Fruit fly (Drosophila melanogaster) whole organism, embryonic: Measurements from ENCODE around the gene eIF4E5.
A peak's percentile ranks its signal among the peaks of the same experiment; 100 is the strongest.

Source experiments
- CG10147 ChIP-seq: fragments of 200-800 bp; sonication (Bioruptor generic); optimal IDR thresholded peaks from 2 replicates; lab custom pipeline; 2019; ENCODE audit warnings: missing biosample characterization, mild to moderate bottlenecking, missing genetic modification characterization, moderate library complexity
- CG10321 ChIP-seq: fragments of 200-800 bp; sonication (Bioruptor generic); IDR thresholded peaks from 2 replicates; pipeline ENCODE4 v1.3.6; 2022; ENCODE audit warnings: missing biosample characterization, missing genetic modification characterization
- CG11723 ChIP-seq: fragments of 200-800 bp; sonication (Bioruptor generic); optimal IDR thresholded peaks from 2 replicates; lab custom pipeline; 2017; ENCODE audit warnings: missing biosample characterization, mild to moderate bottlenecking, missing genetic modification characterization
- CG1233 ChIP-seq: fragments of 200-800 bp; sonication (Bioruptor generic); optimal IDR thresholded peaks from 4 replicates; lab custom pipeline; 2018; ENCODE audit warnings: missing biosample characterization, mild to moderate bottlenecking, missing genetic modification characterization
- CG13296 ChIP-seq: fragments of 200-800 bp; sonication (Bioruptor generic); optimal IDR thresholded peaks from 3 replicates; lab custom pipeline; 2018; ENCODE audit warnings: missing biosample characterization, mild to moderate bottlenecking, missing genetic modification characterization
- CG15479 ChIP-seq: fragments of 200-800 bp; sonication (Bioruptor generic); optimal IDR thresholded peaks from 3 replicates; lab custom pipeline; 2019; ENCODE audit warnings: missing biosample characterization, mild to moderate bottlenecking, missing genetic modification characterization, moderate library complexity
- CG15601 ChIP-seq: fragments of 200-800 bp; sonication (Bioruptor generic); optimal IDR thresholded peaks from 3 replicates; lab custom pipeline; 2019; ENCODE audit warnings: missing biosample characterization, mild to moderate bottlenecking, missing genetic modification characterization, moderate library complexity
- CG16779 ChIP-seq: fragments of 200-800 bp; sonication (Bioruptor generic); IDR thresholded peaks from 2 replicates; pipeline ENCODE4 v1.3.6; 2022; ENCODE audit warnings: missing biosample characterization, missing genetic modification characterization
- CG17612 ChIP-seq: fragments of 200-800 bp; sonication (Bioruptor generic); IDR thresholded peaks from 2 replicates; pipeline ENCODE4 v1.3.6; 2022; ENCODE audit warnings: missing biosample characterization, missing genetic modification characterization
- CG2116 ChIP-seq: fragments of 200-800 bp; sonication (Bioruptor generic); optimal IDR thresholded peaks from 3 replicates; lab custom pipeline; 2018; ENCODE audit warnings: missing biosample characterization, mild to moderate bottlenecking, missing genetic modification characterization
- CG2875 ChIP-seq: fragments of 200-800 bp; sonication (Bioruptor generic); optimal IDR thresholded peaks from 2 replicates; lab custom pipeline; 2017; ENCODE audit warnings: missing biosample characterization, mild to moderate bottlenecking, missing genetic modification characterization, missing genetic modification reagents
- CG32767 ChIP-seq: fragments of 200-800 bp; sonication (Bioruptor generic); IDR thresholded peaks from 2 replicates; pipeline ENCODE4 v1.3.6; 2022; ENCODE audit warnings: missing biosample characterization, missing genetic modification characterization
- CG34422 ChIP-seq: fragments of 200-800 bp; sonication (Bioruptor generic); IDR thresholded peaks from 3 replicates; pipeline ENCODE4 v1.3.6; 2022; ENCODE audit warnings: missing biosample characterization, missing genetic modification characterization
- CG3847 ChIP-seq: fragments of 200-800 bp; sonication (Bioruptor generic); IDR thresholded peaks from 2 replicates; pipeline ENCODE4 v1.3.6; 2022; ENCODE audit warnings: missing biosample characterization, missing genetic modification characterization
- CG6791 ChIP-seq: fragments of 200-800 bp; sonication (Bioruptor generic); IDR thresholded peaks from 3 replicates; pipeline ENCODE4 v1.3.6; 2022; ENCODE audit warnings: missing biosample characterization, missing genetic modification characterization; ENCODE audit not compliant: partially characterized antibody
- CG7556 ChIP-seq: fragments of 200-800 bp; sonication (Bioruptor generic); optimal IDR thresholded peaks from 2 replicates; lab custom pipeline; 2017; ENCODE audit warnings: missing biosample characterization, mild to moderate bottlenecking, missing genetic modification characterization
- CG7928 ChIP-seq: fragments of 200-800 bp; sonication (Bioruptor generic); optimal IDR thresholded peaks from 2 replicates; lab custom pipeline; 2017; ENCODE audit warnings: missing biosample characterization, mild to moderate bottlenecking, missing genetic modification characterization
- CG8944 ChIP-seq: fragments of 200-800 bp; sonication (Bioruptor generic); optimal IDR thresholded peaks from 3 replicates; lab custom pipeline; 2016; ENCODE audit warnings: missing biosample characterization, missing genetic modification characterization
- CrebB ChIP-seq: fragments of 200-800 bp; sonication (Bioruptor generic); optimal IDR thresholded peaks from 3 replicates; lab custom pipeline; 2018; ENCODE audit warnings: missing biosample characterization, mild to moderate bottlenecking, missing genetic modification characterization
- Dad ChIP-seq: fragments of 200-800 bp; sonication (Bioruptor generic); optimal IDR thresholded peaks from 3 replicates; lab custom pipeline; 2016; ENCODE audit warnings: missing biosample characterization, missing genetic modification characterization
- Doc2 ChIP-seq: fragments of 200-800 bp; sonication (Bioruptor generic); IDR thresholded peaks from 2 replicates; pipeline ENCODE4 v1.3.6; 2022; ENCODE audit warnings: missing biosample characterization, missing genetic modification characterization
- Doc3 ChIP-seq: fragments of 200-800 bp; sonication (Bioruptor generic); IDR thresholded peaks from 3 replicates; pipeline ENCODE4 v1.3.6; 2022; ENCODE audit warnings: missing biosample characterization, missing genetic modification characterization; ENCODE audit not compliant: partially characterized antibody
- Eip74EF ChIP-seq, 2 experiments: fragments of 200-800 bp in 1 of 2; fragments of >200 bp in 1 of 2; sonication (Bioruptor generic) in 1 of 2; optimal IDR thresholded peaks; 2 replicates each; lab custom pipeline; 2017 to 2019; ENCODE audit warnings: missing biosample characterization in 2 of 2, missing genetic modification characterization in 2 of 2, mild to moderate bottlenecking in 1 of 2, moderate library complexity in 1 of 2
- Fer1 ChIP-seq: fragments of 200-800 bp; sonication (Bioruptor generic); optimal IDR thresholded peaks from 2 replicates; lab custom pipeline; 2017; ENCODE audit warnings: missing biosample characterization, mild to moderate bottlenecking, missing genetic modification characterization
- Hand ChIP-seq: fragments of 200-800 bp; sonication (Bioruptor generic); optimal IDR thresholded peaks from 2 replicates; lab custom pipeline; 2017; ENCODE audit warnings: mild to moderate bottlenecking, missing biosample characterization, missing genetic modification reagents, missing genetic modification characterization
- Hmr ChIP-seq: fragments of 200-800 bp; sonication (Bioruptor generic); optimal IDR thresholded peaks from 3 replicates; lab custom pipeline; 2017; ENCODE audit warnings: mild to moderate bottlenecking, missing biosample characterization, missing genetic modification reagents, missing genetic modification characterization
- Hr3 ChIP-seq: fragments of 200-800 bp; sonication (Bioruptor generic); optimal IDR thresholded peaks from 3 replicates; lab custom pipeline; 2016; ENCODE audit warnings: missing biosample characterization, missing genetic modification characterization
- Hr78 ChIP-seq, 2 experiments: fragments of 200-800 bp in 1 of 2; fragments of >200 bp in 1 of 2; sonication (Bioruptor generic) in 1 of 2; optimal IDR thresholded peaks; 2 replicates each; lab custom pipeline; 2017 to 2019; ENCODE audit warnings: missing biosample characterization in 2 of 2, missing genetic modification characterization in 2 of 2, mild to moderate bottlenecking in 1 of 2, moderate library complexity in 1 of 2
- Lim3 ChIP-seq: fragments of 200-800 bp; sonication (Bioruptor generic); IDR thresholded peaks from 2 replicates; pipeline ENCODE4 v1.3.6; 2022; ENCODE audit warnings: missing biosample characterization, missing genetic modification characterization
- NC2α ChIP-seq: fragments of 200-800 bp; sonication (Bioruptor generic); optimal IDR thresholded peaks from 2 replicates; lab custom pipeline; 2016; ENCODE audit warnings: missing biosample characterization, missing genetic modification characterization
- Side ChIP-seq: fragments of 200-800 bp; sonication (Bioruptor generic); optimal IDR thresholded peaks from 2 replicates; lab custom pipeline; 2016; ENCODE audit warnings: missing biosample characterization, missing genetic modification characterization
- Sox100B ChIP-seq: fragments of 200-800 bp; sonication (Bioruptor generic); optimal IDR thresholded peaks from 3 replicates; lab custom pipeline; 2018; ENCODE audit warnings: missing biosample characterization, mild to moderate bottlenecking, missing genetic modification characterization
- Stat92E ChIP-seq, 3 experiments: fragments of >200 bp in 2 of 3; fragments of 200-800 bp in 1 of 3; sonication (Bioruptor generic) in 1 of 3; optimal IDR thresholded peaks; 2 replicates each; lab custom pipeline; 2017 to 2019; ENCODE audit warnings: missing biosample characterization in 3 of 3, missing genetic modification characterization in 3 of 3, mild to moderate bottlenecking in 1 of 3, moderate library complexity in 1 of 3
- ash1 ChIP-seq: fragments of 200-800 bp; sonication (Bioruptor generic); optimal IDR thresholded peaks from 2 replicates; lab custom pipeline; 2018; ENCODE audit warnings: missing biosample characterization, mild to moderate bottlenecking, missing genetic modification characterization
- bab2 ChIP-seq: fragments of 200-800 bp; sonication (Bioruptor generic); optimal IDR thresholded peaks from 2 replicates; lab custom pipeline; 2016; ENCODE audit warnings: missing biosample characterization, missing genetic modification characterization
- bcd ChIP-seq: fragments of 200-800 bp; sonication (Bioruptor generic); optimal IDR thresholded peaks from 2 replicates; lab custom pipeline; 2017; ENCODE audit warnings: missing biosample characterization, mild to moderate bottlenecking, missing genetic modification characterization
- ems ChIP-seq: fragments of 200-800 bp; sonication (Bioruptor generic); optimal IDR thresholded peaks from 3 replicates; lab custom pipeline; 2016; ENCODE audit warnings: missing biosample characterization, missing genetic modification characterization
- esg ChIP-seq: fragments of 200-800 bp; sonication (Bioruptor generic); conservative IDR thresholded peaks from 2 replicates; pipeline ENCODE4 v1.3.6; 2022; ENCODE audit warnings: missing biosample characterization, missing genetic modification characterization
- fd64A ChIP-seq: fragments of 200-800 bp; sonication (Bioruptor generic); optimal IDR thresholded peaks from 3 replicates; lab custom pipeline; 2018; ENCODE audit warnings: missing biosample characterization, mild to moderate bottlenecking, missing genetic modification characterization
- ken ChIP-seq: fragments of 200-800 bp; sonication (Bioruptor generic); IDR thresholded peaks from 3 replicates; pipeline ENCODE4 v1.3.6; 2022; ENCODE audit warnings: missing biosample characterization, missing genetic modification characterization
- pho ChIP-seq: fragments of 200-800 bp; sonication (Bioruptor generic); optimal IDR thresholded peaks from 2 replicates; lab custom pipeline; 2016; ENCODE audit warnings: missing biosample characterization, missing genetic modification characterization
- ranshi ChIP-seq: fragments of 200-800 bp; sonication (Bioruptor generic); IDR thresholded peaks from 2 replicates; pipeline ENCODE4 v1.3.6; 2022; ENCODE audit warnings: missing biosample characterization, missing genetic modification characterization
- sens ChIP-seq: fragments of 200-800 bp; sonication (Bioruptor generic); peaks from one replicate; lab custom pipeline; 2016; ENCODE audit warnings: missing biosample characterization, missing genetic modification characterization
- sens-2 ChIP-seq: fragments of 200-800 bp; sonication (Bioruptor generic); IDR thresholded peaks from 2 replicates; pipeline ENCODE4 v1.3.6; 2022; ENCODE audit warnings: missing biosample characterization, missing genetic modification characterization
- sim ChIP-seq: fragments of 200-800 bp; sonication (Bioruptor generic); IDR thresholded peaks from 2 replicates; pipeline ENCODE4 v1.3.6; 2022; ENCODE audit warnings: missing biosample characterization, missing genetic modification characterization
- so ChIP-seq: fragments of 200-800 bp; sonication (Bioruptor generic); IDR thresholded peaks from 3 replicates; pipeline ENCODE4 v1.3.6; 2022; ENCODE audit warnings: missing biosample characterization, missing genetic modification characterization
- sr ChIP-seq: fragments of 200-800 bp; sonication (Bioruptor generic); IDR thresholded peaks from 3 replicates; pipeline ENCODE4 v1.3.6; 2022; ENCODE audit warnings: missing biosample characterization, missing genetic modification characterization
- ssp ChIP-seq: fragments of 200-800 bp; sonication (Bioruptor generic); IDR thresholded peaks from 2 replicates; pipeline ENCODE4 v1.3.6; 2022; ENCODE audit warnings: missing biosample characterization, missing genetic modification characterization
- sug ChIP-seq: fragments of 200-800 bp; optimal IDR thresholded peaks from 2 replicates; lab custom pipeline; 2019; ENCODE audit warnings: missing biosample characterization, mild to moderate bottlenecking, missing genetic modification characterization, moderate library complexity

The eIF4E5 gene

DNA sequence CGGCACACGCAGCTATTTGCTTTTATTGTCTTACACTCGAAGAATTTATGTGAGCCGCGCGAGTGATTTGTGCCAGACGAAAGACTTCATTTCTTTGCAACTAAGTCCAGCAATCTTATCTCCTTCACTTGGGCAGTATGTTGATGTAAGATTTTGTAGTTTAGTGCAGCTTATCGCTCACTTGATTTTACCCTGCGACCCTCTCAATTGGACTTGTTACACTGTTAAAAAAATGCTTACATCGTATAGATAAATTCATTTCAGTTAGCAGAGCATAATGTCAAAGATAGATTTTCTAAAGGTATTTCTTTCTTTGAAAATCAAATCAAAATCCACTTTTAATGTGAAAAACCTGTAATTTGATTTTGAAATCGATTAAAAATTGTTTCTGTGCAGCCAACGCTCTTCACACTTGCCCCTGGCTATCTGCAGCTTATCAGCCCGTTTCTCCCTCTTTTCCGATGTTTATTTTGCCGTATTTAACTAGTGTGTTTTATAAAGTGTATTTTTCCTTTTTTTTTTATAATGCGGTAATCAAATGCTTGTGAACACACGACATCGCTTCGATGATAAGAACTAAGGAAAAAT, 43.8 kb upstream of the eIF4E5 start (continued):
- TF ChIP-seq CG1233 (GFP tag; lab: Kevin White, UChicago) (peak; percentile 66), CG7556 (GFP tag; lab: Kevin White, UChicago) (peak; percentile 90), CrebB (peak; percentile 80), ssp (peak; percentile 68; the same call in 1 of the 2 replicates), sug (tag; lab: Kevin White, UChicago) (peak; percentile 84), Dad (GFP tag; lab: Kevin White, UChicago) (peak; percentile 84), Sox100B (peak; percentile 87), ash1 (peak; percentile 61), Side (peak; percentile 91), sens (GFP tag; lab: Kevin White, UChicago) (peak; percentile 97), CG8944 (GFP tag; lab: Kevin White, UChicago) (peak; percentile 84), Hmr (GFP tag; lab: Kevin White, UChicago) (peak; percentile 92), Hr78 (GFP tag; optimal IDR thresholded peaks at IDR 0.05; lab: Kevin White, UChicago) (peak in 1 of 2 experiments; percentile 97), Stat92E (GFP tag; optimal IDR thresholded peaks at IDR 0.05; lab: Kevin White, UChicago) (peak in 1 of 3 experiments; percentile 32), CG3847 (GFP tag; lab: Robert Waterston, UW) (peak; percentile 85), Doc2 (GFP tag; lab: Robert Waterston, UW) (0 out of 2 replicates have a peak, but pooled peaks have one; percentile 35), CG17612 (GFP tag; lab: Robert Waterston, UW) (peak; percentile 54), CG16779 (GFP tag; lab: Robert Waterston, UW) (no peak), sens-2 (GFP tag; lab: Robert Waterston, UW) (peak; percentile 66; the same call in 1 of the 2 replicates), Lim3 (GFP tag; lab: Robert Waterston, UW) (0 out of 2 replicates have a peak, but pooled peaks have one; percentile 49), NC2α (GFP tag; lab: Kevin White, UChicago) (peak; percentile 63), so (GFP tag; lab: Robert Waterston, UW) (peak; percentile 85; the same call in 2 of the 3 replicates), CG15601 (peak; percentile 78), ken (peak; percentile 84), bcd (GFP tag; lab: Kevin White, UChicago) (peak; percentile 89), fd64A (GFP tag; lab: Kevin White, UChicago) (peak; percentile 69), esg (GFP tag; lab: Robert Waterston, UW) (peak; percentile 76), sim (GFP tag; lab: Robert Waterston, UW) (0 out of 2 replicates have a peak, but pooled peaks have one; percentile 47), CG7928 (GFP tag; lab: Kevin White, UChicago) (peak; percentile 64), CG2116 (GFP tag; lab: Kevin White, UChicago) (peak; percentile 49), Doc3 (no peak), pho (GFP tag; lab: Kevin White, UChicago) (peak; percentile 90), ems (GFP tag; lab: Kevin White, UChicago) (peak; percentile 78), Hand (GFP tag; lab: Kevin White, UChicago) (peak; percentile 83), Fer1 (GFP tag; lab: Kevin White, UChicago) (peak; percentile 95), CG34422 (GFP tag; lab: Robert Waterston, UW) (peak; percentile 72), ranshi (GFP tag; lab: Robert Waterston, UW) (peak; percentile 87), CG11723 (GFP tag; lab: Kevin White, UChicago) (peak; percentile 65), CG10147 (GFP tag; lab: Kevin White, UChicago) (peak; percentile 89), Eip74EF (GFP tag; optimal IDR thresholded peaks at IDR 0.05; lab: Kevin White, UChicago) (peak in 1 of 2 experiments; percentile 83), Hr3 (GFP tag; lab: Kevin White, UChicago) (peak; percentile 79), CG13296 (GFP tag; lab: Kevin White, UChicago) (peak; percentile 92), CG32767 (GFP tag; lab: Robert Waterston, UW) (peak; percentile 78), sr (no peak), CG10321 (GFP tag; lab: Robert Waterston, UW) (peak; percentile 56; the same call in 1 of the 2 replicates), CG2875 (GFP tag; lab: Kevin White, UChicago) (peak; percentile 60), CG6791 (GFP tag; lab: Robert Waterston, UW) (no peak), CG15479 (GFP tag; lab: Kevin White, UChicago) (no peak), bab2 (GFP tag; lab: Kevin White, UChicago) (peak; percentile 85)
